Fruit fly (Drosophila melanogaster) whole organism, embryonic: Measurements from ENCODE around the gene CG32832.
A peak's percentile ranks its signal among the peaks of the same experiment; 100 is the strongest.

Source experiments
- B-H1 ChIP-seq: fragments of 200-800 bp; sonication (Bioruptor generic); IDR thresholded peaks from 3 replicates; pipeline ENCODE4 v1.3.6; 2022; ENCODE audit warnings: missing biosample characterization, missing genetic modification characterization
- CG10274 ChIP-seq: fragments of 200-800 bp; sonication (Bioruptor generic); optimal IDR thresholded peaks from 3 replicates; lab custom pipeline; 2017; ENCODE audit warnings: missing biosample characterization, mild to moderate bottlenecking, missing genetic modification characterization
- CG10366 ChIP-seq: fragments of 200-800 bp; sonication (Bioruptor generic); IDR thresholded peaks from 2 replicates; pipeline ENCODE4 v1.3.6; 2022; ENCODE audit warnings: missing biosample characterization, missing genetic modification characterization
- CG10959 ChIP-seq: fragments of 200-800 bp; sonication (Bioruptor generic); IDR thresholded peaks from 2 replicates; pipeline ENCODE4 v1.3.6; 2022; ENCODE audit warnings: missing biosample characterization, missing genetic modification characterization
- CG15073 ChIP-seq: fragments of 200-800 bp; sonication (Bioruptor generic); optimal IDR thresholded peaks from 2 replicates; lab custom pipeline; 2016; ENCODE audit warnings: missing biosample characterization, missing genetic modification characterization
- CG17186 ChIP-seq: fragments of 200-800 bp; sonication (Bioruptor generic); optimal IDR thresholded peaks from 3 replicates; lab custom pipeline; 2017; ENCODE audit warnings: missing biosample characterization, missing genetic modification reagents, missing genetic modification characterization
- CG17359 ChIP-seq: fragments of 200-800 bp; sonication (Bioruptor generic); optimal IDR thresholded peaks from 3 replicates; lab custom pipeline; 2018; ENCODE audit warnings: missing biosample characterization, mild to moderate bottlenecking, missing genetic modification characterization, moderate library complexity
- CG17612 ChIP-seq: fragments of 200-800 bp; sonication (Bioruptor generic); IDR thresholded peaks from 2 replicates; pipeline ENCODE4 v1.3.6; 2022; ENCODE audit warnings: missing biosample characterization, missing genetic modification characterization
- CG17829 ChIP-seq: fragments of 200-800 bp; optimal IDR thresholded peaks from 2 replicates; lab custom pipeline; 2019; ENCODE audit warnings: missing biosample characterization, mild to moderate bottlenecking, missing genetic modification characterization, moderate library complexity
- CG2116 ChIP-seq: fragments of 200-800 bp; sonication (Bioruptor generic); optimal IDR thresholded peaks from 3 replicates; lab custom pipeline; 2018; ENCODE audit warnings: missing biosample characterization, mild to moderate bottlenecking, missing genetic modification characterization
- CG2199 ChIP-seq: fragments of 200-800 bp; sonication (Bioruptor generic); IDR thresholded peaks from 3 replicates; pipeline ENCODE4 v1.3.6; 2022; ENCODE audit warnings: missing biosample characterization, missing genetic modification characterization
- CG4424 ChIP-seq: fragments of 200-800 bp; sonication (Bioruptor generic); optimal IDR thresholded peaks from 3 replicates; lab custom pipeline; 2016; ENCODE audit warnings: missing biosample characterization, missing genetic modification characterization
- CG7786 ChIP-seq: fragments of 200-800 bp; sonication (Bioruptor generic); optimal IDR thresholded peaks from 2 replicates; lab custom pipeline; 2016; ENCODE audit warnings: missing biosample characterization, missing genetic modification characterization
- CG8089 ChIP-seq: fragments of 200-800 bp; sonication (Bioruptor generic); optimal IDR thresholded peaks from 3 replicates; lab custom pipeline; 2016; ENCODE audit warnings: missing biosample characterization, missing genetic modification characterization
- CG8290 ChIP-seq, 3 experiments: fragments of 200-800 bp; sonication (Bioruptor generic); optimal IDR thresholded peaks; 2 replicates each; lab custom pipeline; 2016 to 2019; ENCODE audit warnings: missing biosample characterization in 3 of 3, missing genetic modification characterization in 3 of 3, mild to moderate bottlenecking in 2 of 3, moderate library complexity in 1 of 3
- CG9437 ChIP-seq: fragments of 200-800 bp; sonication (Bioruptor generic); optimal IDR thresholded peaks from 2 replicates; lab custom pipeline; 2018; ENCODE audit warnings: missing biosample characterization, mild to moderate bottlenecking, missing genetic modification characterization
- CG9609 ChIP-seq: fragments of 200-800 bp; sonication (Bioruptor generic); optimal IDR thresholded peaks from 3 replicates; lab custom pipeline; 2016; ENCODE audit warnings: missing biosample characterization, missing genetic modification characterization
- ERR ChIP-seq: fragments of 200-800 bp; sonication (Bioruptor generic); optimal IDR thresholded peaks from 2 replicates; lab custom pipeline; 2016; ENCODE audit warnings: missing biosample characterization, missing genetic modification characterization
- Elba2 ChIP-seq: fragments of 200-800 bp; sonication (Bioruptor generic); optimal IDR thresholded peaks from 3 replicates; lab custom pipeline; 2016; ENCODE audit warnings: missing biosample characterization, missing genetic modification characterization
- GATAe ChIP-seq: fragments of 200-800 bp; sonication (Bioruptor generic); conservative IDR thresholded peaks from 2 replicates; pipeline ENCODE4 v1.3.6; 2022; ENCODE audit warnings: missing biosample characterization, missing genetic modification characterization
- Gsc ChIP-seq: fragments of 200-800 bp; sonication (Bioruptor generic); IDR thresholded peaks from 2 replicates; pipeline ENCODE4 v1.3.6; 2022; ENCODE audit warnings: missing biosample characterization, missing genetic modification characterization
- Hand ChIP-seq: fragments of 200-800 bp; sonication (Bioruptor generic); optimal IDR thresholded peaks from 2 replicates; lab custom pipeline; 2017; ENCODE audit warnings: mild to moderate bottlenecking, missing biosample characterization, missing genetic modification reagents, missing genetic modification characterization
- Hmx ChIP-seq: fragments of 200-800 bp; sonication (Bioruptor generic); optimal IDR thresholded peaks from 2 replicates; lab custom pipeline; 2016; ENCODE audit warnings: missing biosample characterization, missing genetic modification characterization
- Hr3 ChIP-seq: fragments of 200-800 bp; sonication (Bioruptor generic); optimal IDR thresholded peaks from 3 replicates; lab custom pipeline; 2016; ENCODE audit warnings: missing biosample characterization, missing genetic modification characterization
- MTF-1 ChIP-seq: fragments of 200-800 bp; sonication (Bioruptor generic); optimal IDR thresholded peaks from 2 replicates; lab custom pipeline; 2018; ENCODE audit warnings: missing biosample characterization, mild to moderate bottlenecking, missing genetic modification characterization, borderline replicate concordance
- Myb ChIP-seq: fragments of 200-800 bp; sonication (Bioruptor generic); optimal IDR thresholded peaks from 2 replicates; lab custom pipeline; 2016; ENCODE audit warnings: missing biosample characterization, missing genetic modification characterization
- Neu2 ChIP-seq: fragments of 200-800 bp; sonication (Bioruptor generic); optimal IDR thresholded peaks from 3 replicates; lab custom pipeline; 2016; ENCODE audit warnings: missing biosample characterization, missing genetic modification characterization, borderline replicate concordance
- Optix ChIP-seq: fragments of 200-800 bp; sonication (Bioruptor generic); IDR thresholded peaks from 3 replicates; pipeline ENCODE4 v1.3.6; 2022; ENCODE audit warnings: missing biosample characterization, missing genetic modification characterization
- Scr ChIP-seq: fragments of 200-800 bp; sonication (Bioruptor generic); IDR thresholded peaks from 2 replicates; pipeline ENCODE4 v1.3.6; 2022; ENCODE audit warnings: missing biosample characterization, missing genetic modification characterization; ENCODE audit not compliant: partially characterized antibody
- Vsx1 ChIP-seq: fragments of 200-800 bp; sonication (Bioruptor generic); optimal IDR thresholded peaks from 2 replicates; lab custom pipeline; 2017; ENCODE audit warnings: missing biosample characterization, mild to moderate bottlenecking, missing genetic modification characterization, missing genetic modification reagents
- ac ChIP-seq: fragments of 200-800 bp; sonication (Bioruptor generic); optimal IDR thresholded peaks from 3 replicates; lab custom pipeline; 2017; ENCODE audit warnings: missing biosample characterization, mild to moderate bottlenecking, missing genetic modification characterization
- chn ChIP-seq: fragments of 200-800 bp; sonication (Bioruptor generic); optimal IDR thresholded peaks from 2 replicates; lab custom pipeline; 2016; ENCODE audit warnings: missing biosample characterization, missing genetic modification characterization
- esg ChIP-seq: fragments of 200-800 bp; sonication (Bioruptor generic); conservative IDR thresholded peaks from 2 replicates; pipeline ENCODE4 v1.3.6; 2022; ENCODE audit warnings: missing biosample characterization, missing genetic modification characterization
- fd102C ChIP-seq: fragments of 200-800 bp; sonication (Bioruptor generic); optimal IDR thresholded peaks from 2 replicates; lab custom pipeline; 2018; ENCODE audit warnings: missing biosample characterization, mild to moderate bottlenecking, missing genetic modification characterization, moderate library complexity
- gcm ChIP-seq: fragments of 200-800 bp; sonication (Bioruptor generic); optimal IDR thresholded peaks from 2 replicates; lab custom pipeline; 2019; ENCODE audit warnings: missing biosample characterization, mild to moderate bottlenecking, missing genetic modification characterization, moderate library complexity
- knrl ChIP-seq: fragments of 200-800 bp; sonication (Bioruptor generic); IDR thresholded peaks from 3 replicates; pipeline ENCODE4 v1.3.6; 2022; ENCODE audit warnings: missing biosample characterization, missing genetic modification characterization; ENCODE audit not compliant: partially characterized antibody
- lbe ChIP-seq: fragments of 200-800 bp; sonication (Bioruptor generic); optimal IDR thresholded peaks from 2 replicates; lab custom pipeline; 2016; ENCODE audit warnings: missing biosample characterization, mild to moderate bottlenecking, missing genetic modification characterization
- lilli ChIP-seq: fragments of 200-800 bp; sonication (Bioruptor generic); optimal IDR thresholded peaks from 3 replicates; lab custom pipeline; 2016; ENCODE audit warnings: missing biosample characterization, missing genetic modification characterization
- pita ChIP-seq: fragments of 200-800 bp; sonication (Bioruptor generic); optimal IDR thresholded peaks from 2 replicates; lab custom pipeline; 2017; ENCODE audit warnings: missing biosample characterization, mild to moderate bottlenecking, missing genetic modification characterization
- pnt ChIP-seq: fragments of 200-800 bp; sonication (Bioruptor generic); optimal IDR thresholded peaks from 3 replicates; lab custom pipeline; 2016; ENCODE audit warnings: missing biosample characterization, missing genetic modification characterization
- ranshi ChIP-seq: fragments of 200-800 bp; sonication (Bioruptor generic); IDR thresholded peaks from 2 replicates; pipeline ENCODE4 v1.3.6; 2022; ENCODE audit warnings: missing biosample characterization, missing genetic modification characterization
- sisA ChIP-seq: fragments of 200-800 bp; sonication (Bioruptor generic); IDR thresholded peaks from 2 replicates; pipeline ENCODE4 v1.3.6; 2022; ENCODE audit warnings: missing biosample characterization, missing genetic modification characterization
- slbo ChIP-seq: fragments of 200-800 bp; sonication (Bioruptor generic); IDR thresholded peaks from 2 replicates; pipeline ENCODE4 v1.3.6; 2022; ENCODE audit warnings: missing biosample characterization, missing genetic modification characterization
- slou ChIP-seq: fragments of 200-800 bp; sonication (Bioruptor generic); optimal IDR thresholded peaks from 3 replicates; lab custom pipeline; 2016; ENCODE audit warnings: missing biosample characterization, missing genetic modification characterization
- trem ChIP-seq: fragments of 200-800 bp; optimal IDR thresholded peaks from 3 replicates; lab custom pipeline; 2019; ENCODE audit warnings: missing biosample characterization, mild to moderate bottlenecking, missing genetic modification characterization, moderate library complexity
- twi ChIP-seq: fragments of 200-800 bp; optimal IDR thresholded peaks from 2 replicates; lab custom pipeline; 2019; ENCODE audit warnings: missing biosample characterization, mild to moderate bottlenecking, missing genetic modification characterization, moderate library complexity
- wdn ChIP-seq: fragments of 200-800 bp; sonication (Bioruptor generic); IDR thresholded peaks from 2 replicates; pipeline ENCODE4 v1.3.6; 2022; ENCODE audit warnings: missing biosample characterization, missing genetic modification characterization
- wor ChIP-seq: fragments of 200-800 bp; sonication (Bioruptor generic); IDR thresholded peaks from 2 replicates; pipeline ENCODE4 v1.3.6; 2022; ENCODE audit warnings: missing biosample characterization, missing genetic modification characterization

The CG32832 gene

DNA sequence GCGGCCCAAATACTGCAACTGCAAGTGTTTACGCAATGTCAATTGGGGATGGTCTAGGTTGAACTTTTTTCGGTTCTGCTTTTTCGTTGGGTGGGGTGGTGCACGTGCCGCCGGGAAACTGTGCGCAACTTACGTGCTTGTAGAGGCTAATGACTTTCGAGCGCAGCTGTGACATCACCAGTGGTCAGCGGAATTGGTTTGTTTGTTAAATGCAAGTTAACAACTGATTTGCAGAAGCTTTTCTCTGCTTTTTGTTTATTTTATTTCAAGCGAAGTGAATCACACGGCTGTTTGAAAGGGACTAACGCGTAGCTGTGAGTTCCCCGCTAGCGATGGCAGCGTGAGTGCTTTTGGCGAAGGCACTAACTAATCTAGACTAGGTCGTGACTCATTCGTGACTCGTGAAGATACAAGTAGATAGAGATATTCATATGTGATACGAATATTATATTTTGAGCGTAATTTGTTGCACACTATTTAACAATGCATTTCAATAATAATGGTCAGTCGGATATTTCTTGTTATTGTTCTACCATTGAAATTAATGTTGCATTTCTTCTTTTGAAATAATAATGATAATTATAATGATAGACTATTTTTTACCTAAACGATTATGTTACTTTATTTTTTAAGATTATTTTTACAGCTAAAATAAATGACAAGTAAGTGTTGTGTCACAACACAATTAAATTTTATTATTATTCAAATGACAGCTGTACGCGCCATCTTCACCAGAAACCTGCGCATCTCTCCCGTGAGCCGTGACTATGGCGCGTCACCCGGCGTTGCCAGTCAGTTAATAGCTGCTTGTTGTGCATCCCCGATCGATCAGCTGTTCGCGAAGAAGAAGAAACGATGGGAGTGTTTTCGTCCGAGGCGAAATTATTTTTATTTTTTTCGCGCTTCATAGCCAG lies 8.8 kb upstream of the CG32832 start, which contains the start of the genes osi and tweek (continued):
- TF ChIP-seq CG8290 (GFP tag; optimal IDR thresholded peaks at IDR 0.05; lab: Kevin White, UChicago) (peak; percentile 57), CG8290 (tag; optimal IDR thresholded peaks at IDR 0.05; lab: Kevin White, UChicago) (peak in 1 of 2 experiments; percentile 76), CG9437 (peak; percentile 57), B-H1 (GFP tag; lab: Robert Waterston, UW) (no peak; the same call in 2 of the 3 replicates), ranshi (GFP tag; lab: Robert Waterston, UW) (peak; percentile 21; the same call in 1 of the 2 replicates), knrl (GFP tag; lab: Robert Waterston, UW) (peak; percentile 95), esg (GFP tag; lab: Robert Waterston, UW) (peak; percentile 19; the same call in 1 of the 2 replicates), Hand (GFP tag; lab: Kevin White, UChicago) (peak; percentile 2), Hr3 (GFP tag; lab: Kevin White, UChicago) (peak; percentile 86), CG2116 (GFP tag; lab: Kevin White, UChicago) (peak; percentile 50), CG10959 (GFP tag; lab: Robert Waterston, UW) (no peak), pnt (GFP tag; lab: Kevin White, UChicago) (peak; percentile 32), twi (no peak), CG7786 (GFP tag; lab: Kevin White, UChicago) (peak; percentile 29), CG10366 (peak; percentile 21; the same call in 1 of the 2 replicates), fd102C (GFP tag; lab: Kevin White, UChicago) (no peak), MTF-1 (GFP tag; lab: Kevin White, UChicago) (peak; percentile 55), wor (GFP tag; lab: Robert Waterston, UW) (no peak), CG17359 (no peak), CG17829 (tag; lab: Kevin White, UChicago) (peak; percentile 60), CG10274 (no peak), lilli (peak; percentile 66), CG17186 (no peak), Optix (GFP tag; lab: Robert Waterston, UW) (no peak), sisA (GFP tag; lab: Robert Waterston, UW) (peak; percentile 54; the same call in 1 of the 2 replicates), ac (GFP tag; lab: Kevin White, UChicago) (no peak), Elba2 (GFP tag; lab: Kevin White, UChicago) (no peak), CG9609 (GFP tag; lab: Kevin White, UChicago) (peak; percentile 55), CG2199 (GFP tag; lab: Robert Waterston, UW) (peak; percentile 12; the same call in 1 of the 3 replicates), GATAe (peak; percentile 44; the same call in 1 of the 2 replicates), slou (GFP tag; lab: Kevin White, UChicago) (peak; percentile 54), CG17612 (GFP tag; lab: Robert Waterston, UW) (no peak), Neu2 (GFP tag; lab: Kevin White, UChicago) (no peak), gcm (GFP tag; lab: Kevin White, UChicago) (no peak), Myb (GFP tag; lab: Kevin White, UChicago) (peak; percentile 25), Gsc (no peak), lbe (GFP tag; lab: Kevin White, UChicago) (peak; percentile 30), Hmx (no peak), chn (GFP tag; lab: Kevin White, UChicago) (peak; percentile 36), Scr (GFP tag; lab: Robert Waterston, UW) (peak; percentile 91), pita (no peak), ERR (GFP tag; lab: Kevin White, UChicago) (no peak), slbo (GFP tag; lab: Robert Waterston, UW) (peak; percentile 89), CG4424 (GFP tag; lab: Kevin White, UChicago) (peak; percentile 53), wdn (GFP tag; lab: Robert Waterston, UW) (no peak), CG8089 (GFP tag; lab: Kevin White, UChicago) (peak; percentile 12), trem (peak; percentile 58), CG15073 (GFP tag; lab: Kevin White, UChicago) (peak; percentile 16), Vsx1 (GFP tag; lab: Kevin White, UChicago) (no peak)
